In genomic region chrV:1471078-1471969, ce11 we compare ENCODE assay signal across 2 worm cellular contexts.
TF ChIP-seq lines count a peak whose summit lies in the region.

No protein-coding gene starts in this region.

TF ChIP-seq in whole organism, L1 larva, 84 proteins besides CTCF, POLR2A, EP300 and RAD21 (continued from another document):
- TF ChIP-seq mef-2 (tag; optimal IDR thresholded peaks at IDR 0.05; lab: Kevin White, UChicago) (no peak), xbp-1 (tag; optimal IDR thresholded peaks at IDR 0.05; lab: Kevin White, UChicago) (peak; percentile 60), pag-3 (tag; optimal IDR thresholded peaks at IDR 0.05; lab: Kevin White, UChicago; ENCODE audit: borderline replicate concordance, insufficient read depth) (peak; percentile 53), tlp-1 (tag; optimal IDR thresholded peaks at IDR 0.05; lab: Kevin White, UChicago) (no peak), ztf-11 (tag; optimal IDR thresholded peaks at IDR 0.05; lab: Kevin White, UChicago) (peak in 1 of 2 experiments; percentile 20), nhr-90 (tag; optimal IDR thresholded peaks at IDR 0.05; lab: Kevin White, UChicago; ENCODE audit: poor library complexity) (peak; percentile 42), nhr-84 (tag; optimal IDR thresholded peaks at IDR 0.05; lab: Kevin White, UChicago) (no peak), lin-14 (GFP tag; optimal IDR thresholded peaks at IDR 0.05; lab: Kevin White, UChicago) (peak; percentile 89), tbx-2 (tag; optimal IDR thresholded peaks at IDR 0.05; lab: Kevin White, UChicago) (peak; percentile 69), mdl-1 (tag; optimal IDR thresholded peaks at IDR 0.05; lab: Kevin White, UChicago) (peak in 1 of 2 experiments; percentile 36), vab-15 (tag; optimal IDR thresholded peaks at IDR 0.05; lab: Kevin White, UChicago) (no peak), lin-15B (tag; optimal IDR thresholded peaks at IDR 0.05; lab: Kevin White, UChicago) (peak; percentile 86), nhr-47 (tag; optimal IDR thresholded peaks at IDR 0.05; lab: Kevin White, UChicago) (peak; percentile 83), unc-98 (GFP tag; IDR thresholded peaks at IDR 0.05; lab: Robert Waterston, UW) (no peak), nhr-77 (tag; optimal IDR thresholded peaks at IDR 0.05; lab: Kevin White, UChicago) (peak; percentile 30), elt-3 (tag; optimal IDR thresholded peaks at IDR 0.05; lab: Kevin White, UChicago) (peak in 2 of 6 experiments; percentile 41 to 53), ceh-82 (tag; optimal IDR thresholded peaks at IDR 0.05; lab: Kevin White, UChicago) (peak in 2 of 3 experiments; percentile 36 to 86), isw-1 (GFP tag; IDR thresholded peaks at IDR 0.05; lab: Robert Waterston, UW) (peak; percentile 64), aha-1 (tag; optimal IDR thresholded peaks at IDR 0.05; lab: Kevin White, UChicago) (no peak), nhr-19 (GFP tag; conservative IDR thresholded peaks at IDR 0.05; lab: Robert Waterston, UW) (peak; percentile 60), nhr-28 (tag; optimal IDR thresholded peaks at IDR 0.05; lab: Kevin White, UChicago) (no peak), ceh-63 (GFP tag; optimal IDR thresholded peaks at IDR 0.05; lab: Kevin White, UChicago) (no peak), lin-13 (GFP tag; optimal IDR thresholded peaks at IDR 0.05; lab: Kevin White, UChicago) (peak; percentile 84), zip-4 (GFP tag; optimal IDR thresholded peaks at IDR 0.05; lab: Kevin White, UChicago) (peak; percentile 21), nhr-20 (tag; optimal IDR thresholded peaks at IDR 0.05; lab: Kevin White, UChicago) (peak; percentile 76), unc-86 (tag; optimal IDR thresholded peaks at IDR 0.05; lab: Kevin White, UChicago) (peak; percentile 57), mep-1 (tag; optimal IDR thresholded peaks at IDR 0.05; lab: Kevin White, UChicago) (peak; percentile 86), sptf-1 (tag; optimal IDR thresholded peaks at IDR 0.05; lab: Kevin White, UChicago) (no peak), ceh-8 (GFP tag; optimal IDR thresholded peaks at IDR 0.05; lab: Kevin White, UChicago) (peak; percentile 18), lsy-2 (tag; optimal IDR thresholded peaks at IDR 0.05; lab: Kevin White, UChicago) (peak; percentile 80 to 90), zag-1 (tag; optimal IDR thresholded peaks at IDR 0.05; lab: Kevin White, UChicago) (peak; percentile 22), fkh-10 (GFP tag; optimal IDR thresholded peaks at IDR 0.05; lab: Kevin White, UChicago) (peak; percentile 31), aly-2 (tag; optimal IDR thresholded peaks at IDR 0.05; lab: Kevin White, UChicago) (peak; percentile 50), fos-1 (tag; optimal IDR thresholded peaks at IDR 0.05; lab: Kevin White, UChicago) (no peak), nhr-85 (tag; lab: Kevin White, UChicago) (peak; percentile 83), lin-35 (GFP tag; optimal IDR thresholded peaks at IDR 0.05; lab: Kevin White, UChicago) (peak; percentile 94 to 95), blmp-1 (tag; optimal IDR thresholded peaks at IDR 0.05; lab: Kevin White, UChicago) (peak; percentile 61), hlh-17 (GFP tag; optimal IDR thresholded peaks at IDR 0.05; lab: Kevin White, UChicago; ENCODE audit: borderline replicate concordance) (no peak), nhr-71 (tag; optimal IDR thresholded peaks at IDR 0.05; lab: Kevin White, UChicago) (peak; percentile 80), C16A3.4 (tag; optimal IDR thresholded peaks at IDR 0.05; lab: Kevin White, UChicago) (peak; percentile 72), snu-23 (GFP tag; optimal IDR thresholded peaks at IDR 0.05; lab: Kevin White, UChicago) (peak; percentile 79), sup-37 (GFP tag; optimal IDR thresholded peaks at IDR 0.05; lab: Kevin White, UChicago) (peak; percentile 23), pax-3 (tag; optimal IDR thresholded peaks at IDR 0.05; lab: Kevin White, UChicago) (no peak), irx-1 (tag; optimal IDR thresholded peaks at IDR 0.05; lab: Kevin White, UChicago) (peak; percentile 30), dsc-1 (tag; optimal IDR thresholded peaks at IDR 0.05; lab: Kevin White, UChicago) (peak; percentile 69), nhr-12 (tag; optimal IDR thresholded peaks at IDR 0.05; lab: Kevin White, UChicago) (no peak), ceh-88 (GFP tag; IDR thresholded peaks at IDR 0.05; lab: Robert Waterston, UW) (peak; percentile 43; the same call in 1 of the 2 replicates), skn-1 (tag; optimal IDR thresholded peaks at IDR 0.05; lab: Kevin White, UChicago) (peak; percentile 85), swsn-7 (tag; optimal IDR thresholded peaks at IDR 0.05; lab: Kevin White, UChicago) (peak; percentile 71)
TF ChIP-seq in whole organism, L1 larva: peak in this region for 47.

TF ChIP-seq in whole organism, L3 larva, 47 proteins besides CTCF, POLR2A, EP300 and RAD21 (continued from another document):
- TF ChIP-seq egl-5 (tag; optimal IDR thresholded peaks at IDR 0.05; lab: Kevin White, UChicago) (peak; percentile 62), fkh-2 (tag; optimal IDR thresholded peaks at IDR 0.05; lab: Kevin White, UChicago) (peak; percentile 9), nhr-76 (tag; optimal IDR thresholded peaks at IDR 0.05; lab: Kevin White, UChicago) (no peak), skn-1 (tag; optimal IDR thresholded peaks at IDR 0.05; lab: Kevin White, UChicago) (peak; percentile 95), nhr-23 (tag; optimal IDR thresholded peaks at IDR 0.05; lab: Kevin White, UChicago) (peak; percentile 83), sea-2 (GFP tag; optimal IDR thresholded peaks at IDR 0.05; lab: Kevin White, UChicago) (no peak), daf-12 (tag; optimal IDR thresholded peaks at IDR 0.05; lab: Kevin White, UChicago) (no peak), snpc-4 (tag; optimal IDR thresholded peaks at IDR 0.05; lab: Kevin White, UChicago) (peak; percentile 10), unc-62 (GFP tag; optimal IDR thresholded peaks at IDR 0.05; lab: Kevin White, UChicago) (no peak), ceh-16 (tag; optimal IDR thresholded peaks at IDR 0.05; lab: Kevin White, UChicago) (no peak), unc-39 (tag; optimal IDR thresholded peaks at IDR 0.05; lab: Kevin White, UChicago) (no peak), mml-1 (tag; optimal IDR thresholded peaks at IDR 0.05; lab: Kevin White, UChicago) (no peak), ceh-28 (tag; optimal IDR thresholded peaks at IDR 0.05; lab: Kevin White, UChicago) (peak; percentile 48)
TF ChIP-seq in whole organism, L3 larva: peak in this region for 15.
